Fruit fly (Drosophila melanogaster) whole organism, embryonic: ENCODE results near the gene CG6959.
A peak's percentile ranks its signal among the peaks of the same experiment; 100 is the strongest.

Experiments
- Abd-B ChIP-seq: fragments of 200-800 bp; sonication (Bioruptor generic); optimal IDR thresholded peaks from 2 replicates; lab custom pipeline; 2018; ENCODE audit warnings: missing biosample characterization, mild to moderate bottlenecking, missing genetic modification characterization, moderate library complexity
- Ada2b ChIP-seq: fragments of 200-800 bp; sonication (Bioruptor generic); IDR thresholded peaks from 2 replicates; pipeline ENCODE4 v1.3.6; 2022; ENCODE audit warnings: missing biosample characterization, missing genetic modification characterization
- CG10321 ChIP-seq: fragments of 200-800 bp; sonication (Bioruptor generic); IDR thresholded peaks from 2 replicates; pipeline ENCODE4 v1.3.6; 2022; ENCODE audit warnings: missing biosample characterization, missing genetic modification characterization
- CG10366 ChIP-seq: fragments of 200-800 bp; sonication (Bioruptor generic); IDR thresholded peaks from 2 replicates; pipeline ENCODE4 v1.3.6; 2022; ENCODE audit warnings: missing biosample characterization, missing genetic modification characterization
- CG1233 ChIP-seq: fragments of 200-800 bp; sonication (Bioruptor generic); optimal IDR thresholded peaks from 4 replicates; lab custom pipeline; 2018; ENCODE audit warnings: missing biosample characterization, mild to moderate bottlenecking, missing genetic modification characterization
- CG12391 ChIP-seq: fragments of 200-800 bp; sonication (Bioruptor generic); optimal IDR thresholded peaks from 3 replicates; lab custom pipeline; 2018; ENCODE audit warnings: missing biosample characterization, mild to moderate bottlenecking, missing genetic modification characterization, moderate library complexity
- CG13287 ChIP-seq: fragments of 200-800 bp; sonication (Bioruptor generic); IDR thresholded peaks from 2 replicates; pipeline ENCODE4 v1.3.6; 2022; ENCODE audit warnings: missing biosample characterization, missing genetic modification characterization; ENCODE audit not compliant: partially characterized antibody
- CG13296 ChIP-seq: fragments of 200-800 bp; sonication (Bioruptor generic); optimal IDR thresholded peaks from 3 replicates; lab custom pipeline; 2018; ENCODE audit warnings: missing biosample characterization, mild to moderate bottlenecking, missing genetic modification characterization
- CG13894 ChIP-seq: fragments of 200-800 bp; sonication (Bioruptor generic); optimal IDR thresholded peaks from 3 replicates; lab custom pipeline; 2018; ENCODE audit warnings: missing biosample characterization, mild to moderate bottlenecking, missing genetic modification characterization, moderate library complexity
- CG15601 ChIP-seq: fragments of 200-800 bp; sonication (Bioruptor generic); optimal IDR thresholded peaks from 3 replicates; lab custom pipeline; 2019; ENCODE audit warnings: missing biosample characterization, mild to moderate bottlenecking, missing genetic modification characterization, moderate library complexity
- CG17361 ChIP-seq: fragments of 200-800 bp; sonication (Bioruptor generic); IDR thresholded peaks from 3 replicates; pipeline ENCODE4 v1.3.6; 2022; ENCODE audit warnings: missing biosample characterization, missing genetic modification characterization
- CG2120 ChIP-seq: fragments of 200-800 bp; sonication (Bioruptor generic); optimal IDR thresholded peaks from 3 replicates; lab custom pipeline; 2016; ENCODE audit warnings: missing biosample characterization, missing genetic modification characterization
- CG30403 ChIP-seq: fragments of 200-800 bp; sonication (Bioruptor generic); optimal IDR thresholded peaks from 3 replicates; lab custom pipeline; 2016; ENCODE audit warnings: missing biosample characterization, missing genetic modification characterization
- CG32767 ChIP-seq: fragments of 200-800 bp; sonication (Bioruptor generic); IDR thresholded peaks from 2 replicates; pipeline ENCODE4 v1.3.6; 2022; ENCODE audit warnings: missing biosample characterization, missing genetic modification characterization
- CG3838 ChIP-seq: fragments of 200-800 bp; sonication (Bioruptor generic); optimal IDR thresholded peaks from 3 replicates; lab custom pipeline; 2016; ENCODE audit warnings: missing biosample characterization, missing genetic modification characterization
- CG6791 ChIP-seq: fragments of 200-800 bp; sonication (Bioruptor generic); IDR thresholded peaks from 3 replicates; pipeline ENCODE4 v1.3.6; 2022; ENCODE audit warnings: missing biosample characterization, missing genetic modification characterization; ENCODE audit not compliant: partially characterized antibody
- CG8388 ChIP-seq: fragments of 200-800 bp; sonication (Bioruptor generic); optimal IDR thresholded peaks from 2 replicates; lab custom pipeline; 2019; ENCODE audit warnings: missing biosample characterization, mild to moderate bottlenecking, missing genetic modification characterization, moderate library complexity
- CG8478 ChIP-seq: fragments of >200 bp; optimal IDR thresholded peaks from 2 replicates; lab custom pipeline; 2018
- CG9932 ChIP-seq: fragments of 200-800 bp; sonication (Bioruptor generic); IDR thresholded peaks from 2 replicates; pipeline ENCODE4 v1.3.6; 2022; ENCODE audit warnings: missing biosample characterization, missing genetic modification characterization
- Chrac-16 ChIP-seq: fragments of 200-800 bp; sonication (Bioruptor generic); optimal IDR thresholded peaks from 3 replicates; lab custom pipeline; 2016; ENCODE audit warnings: missing biosample characterization, missing genetic modification characterization
- D ChIP-seq, 2 experiments: fragments of 200-800 bp in 1 of 2; fragments of >200 bp in 1 of 2; sonication (Bioruptor generic) in 1 of 2; optimal IDR thresholded peaks; 2 replicates in 1 of 2; 3 replicates in 1 of 2; lab custom pipeline; 2017; ENCODE audit warnings: mild to moderate bottlenecking in 1 of 2, missing biosample characterization in 1 of 2, missing genetic modification characterization in 1 of 2, missing genetic modification reagents in 1 of 2
- Dbx ChIP-seq: fragments of 200-800 bp; sonication (Bioruptor generic); IDR thresholded peaks from 3 replicates; pipeline ENCODE4 v1.3.6; 2022; ENCODE audit warnings: missing biosample characterization, missing genetic modification characterization
- Doc2 ChIP-seq: fragments of 200-800 bp; sonication (Bioruptor generic); IDR thresholded peaks from 2 replicates; pipeline ENCODE4 v1.3.6; 2022; ENCODE audit warnings: missing biosample characterization, missing genetic modification characterization
- ERR ChIP-seq: fragments of 200-800 bp; sonication (Bioruptor generic); optimal IDR thresholded peaks from 2 replicates; lab custom pipeline; 2016; ENCODE audit warnings: missing biosample characterization, missing genetic modification characterization
- Lhr ChIP-seq: fragments of 200-800 bp; sonication (Bioruptor generic); optimal IDR thresholded peaks from 3 replicates; lab custom pipeline; 2017; ENCODE audit warnings: mild to moderate bottlenecking, missing biosample characterization, missing genetic modification reagents, missing genetic modification characterization
- Lim3 ChIP-seq: fragments of 200-800 bp; sonication (Bioruptor generic); IDR thresholded peaks from 2 replicates; pipeline ENCODE4 v1.3.6; 2022; ENCODE audit warnings: missing biosample characterization, missing genetic modification characterization
- MBD-R2 ChIP-seq: fragments of 200-800 bp; sonication (Bioruptor generic); IDR thresholded peaks from 2 replicates; pipeline ENCODE4 v1.3.6; 2022; ENCODE audit warnings: missing biosample characterization, missing genetic modification characterization
- NK7.1 ChIP-seq: fragments of 200-800 bp; sonication (Bioruptor generic); optimal IDR thresholded peaks from 3 replicates; lab custom pipeline; 2016; ENCODE audit warnings: missing biosample characterization, missing genetic modification characterization
- Nf-YA ChIP-seq: fragments of 200-800 bp; sonication (Bioruptor generic); IDR thresholded peaks from 2 replicates; pipeline ENCODE4 v1.3.6; 2022; ENCODE audit warnings: missing biosample characterization, missing genetic modification characterization
- NfI ChIP-seq: fragments of 200-800 bp; sonication (Bioruptor generic); optimal IDR thresholded peaks from 3 replicates; lab custom pipeline; 2018; ENCODE audit warnings: missing biosample characterization, mild to moderate bottlenecking, missing genetic modification characterization, moderate library complexity
- Six4 ChIP-seq: fragments of 200-800 bp; sonication (Bioruptor generic); optimal IDR thresholded peaks from 2 replicates; lab custom pipeline; 2016; ENCODE audit warnings: missing biosample characterization, missing genetic modification characterization
- Usf ChIP-seq: fragments of 200-800 bp; sonication (Bioruptor generic); optimal IDR thresholded peaks from 2 replicates; lab custom pipeline; 2017; ENCODE audit warnings: missing genotype, missing biosample characterization, missing genetic modification characterization
- ap ChIP-seq: fragments of 200-800 bp; sonication (Bioruptor generic); IDR thresholded peaks from 2 replicates; pipeline ENCODE4 v1.3.6; 2022; ENCODE audit warnings: missing biosample characterization, missing genetic modification characterization
- chif ChIP-seq, 2 experiments: fragments of 200-800 bp; sonication (Bioruptor generic); optimal IDR thresholded peaks; 3 replicates each; lab custom pipeline; 2016; ENCODE audit warnings: missing biosample characterization in 2 of 2, missing genetic modification characterization in 2 of 2
- corto ChIP-seq: fragments of 200-800 bp; sonication (Bioruptor generic); optimal IDR thresholded peaks from 2 replicates; lab custom pipeline; 2016; ENCODE audit warnings: missing biosample characterization, mild to moderate bottlenecking, missing genetic modification characterization, moderate library complexity
- dan ChIP-seq: fragments of 200-800 bp; sonication (Bioruptor generic); IDR thresholded peaks from 2 replicates; pipeline ENCODE4 v1.3.6; 2022; ENCODE audit warnings: missing biosample characterization, missing genetic modification characterization
- dmrt11E ChIP-seq: fragments of 200-800 bp; sonication (Bioruptor generic); optimal IDR thresholded peaks from 3 replicates; lab custom pipeline; 2018; ENCODE audit warnings: missing biosample characterization, mild to moderate bottlenecking, missing genetic modification characterization, moderate library complexity
- eve ChIP-seq, 2 experiments: fragments of >200 bp; optimal IDR thresholded peaks; 2 replicates each; lab custom pipeline; 2017; ENCODE audit warnings: missing biosample characterization in 2 of 2, missing genetic modification characterization in 2 of 2
- ewg ChIP-seq: fragments of 200-800 bp; sonication (Bioruptor generic); optimal IDR thresholded peaks from 3 replicates; lab custom pipeline; 2017; ENCODE audit warnings: mild to moderate bottlenecking, missing biosample characterization, missing genetic modification reagents, missing genetic modification characterization
- exex ChIP-seq: fragments of 200-800 bp; sonication (Bioruptor generic); optimal IDR thresholded peaks from 4 replicates; lab custom pipeline; 2018; ENCODE audit warnings: missing biosample characterization, mild to moderate bottlenecking, missing genetic modification characterization, moderate library complexity
- gro ChIP-seq: fragments of 200-800 bp; sonication (Bioruptor generic); optimal IDR thresholded peaks from 2 replicates; lab custom pipeline; 2016; ENCODE audit warnings: missing biosample characterization, missing genetic modification characterization
- gsb-n ChIP-seq: fragments of 200-800 bp; sonication (Bioruptor generic); optimal IDR thresholded peaks from 3 replicates; lab custom pipeline; 2018; ENCODE audit warnings: missing biosample characterization, mild to moderate bottlenecking, missing genetic modification characterization
- kni ChIP-seq: fragments of 200-800 bp; sonication (Bioruptor generic); optimal IDR thresholded peaks from 3 replicates; lab custom pipeline; 2017; ENCODE audit warnings: mild to moderate bottlenecking, missing biosample characterization, missing genetic modification reagents, missing genetic modification characterization
- mld ChIP-seq: fragments of 200-800 bp; sonication (Bioruptor generic); IDR thresholded peaks from 3 replicates; pipeline ENCODE4 v1.3.6; 2022; ENCODE audit warnings: missing biosample characterization, missing genetic modification characterization; ENCODE audit not compliant: partially characterized antibody
- nom ChIP-seq: fragments of 200-800 bp; sonication (Bioruptor generic); optimal IDR thresholded peaks from 2 replicates; lab custom pipeline; 2017; ENCODE audit warnings: missing biosample characterization, missing genetic modification characterization, mild to moderate bottlenecking, moderate library complexity, missing genetic modification reagents
- sim ChIP-seq: fragments of 200-800 bp; sonication (Bioruptor generic); IDR thresholded peaks from 2 replicates; pipeline ENCODE4 v1.3.6; 2022; ENCODE audit warnings: missing biosample characterization, missing genetic modification characterization
- slp2 ChIP-seq: fragments of 200-800 bp; sonication (Bioruptor generic); optimal IDR thresholded peaks from 2 replicates; lab custom pipeline; 2016; ENCODE audit warnings: missing biosample characterization, missing genetic modification characterization
- sqz ChIP-seq: fragments of 200-800 bp; sonication (Bioruptor generic); optimal IDR thresholded peaks from 3 replicates; lab custom pipeline; 2018; ENCODE audit warnings: missing biosample characterization, mild to moderate bottlenecking, missing genetic modification characterization
- trem ChIP-seq: fragments of 200-800 bp; optimal IDR thresholded peaks from 3 replicates; lab custom pipeline; 2019; ENCODE audit warnings: missing biosample characterization, mild to moderate bottlenecking, missing genetic modification characterization, moderate library complexity
- z ChIP-seq: fragments of 200-800 bp; sonication (Bioruptor generic); IDR thresholded peaks from 3 replicates; pipeline ENCODE4 v1.3.6; 2022; ENCODE audit warnings: missing biosample characterization, missing genetic modification characterization

CG6959 gene

DNA sequence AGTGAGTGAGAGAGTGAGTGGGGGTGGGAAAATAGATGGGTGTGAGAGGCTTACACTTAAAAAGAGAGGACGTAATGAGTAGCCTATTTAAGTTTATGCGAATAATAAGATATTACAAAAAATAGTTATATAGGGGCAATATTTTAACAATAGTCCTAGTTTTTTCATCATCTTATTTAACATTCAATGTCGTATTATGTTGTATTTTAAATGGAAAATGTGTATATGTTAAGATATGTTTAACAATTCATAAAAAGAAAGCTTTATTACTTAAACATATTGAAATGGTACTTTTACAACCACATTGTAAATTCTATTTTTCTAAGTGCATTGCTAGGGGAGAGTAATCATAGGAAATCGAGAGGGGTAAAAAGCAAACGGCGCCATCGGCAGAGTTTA is 95.3 kb downstream of the CG6959 start (continued):
- TF ChIP-seq Usf (GFP tag; lab: Kevin White, UChicago) (no peak), CG9932 (GFP tag; lab: Robert Waterston, UW) (peak; percentile 38; the same call in 1 of the 2 replicates), CG12391 (tag; lab: Kevin White, UChicago) (peak; percentile 89), CG32767 (GFP tag; lab: Robert Waterston, UW) (peak; percentile 48; the same call in 1 of the 2 replicates), CG30403 (GFP tag; lab: Kevin White, UChicago) (peak; percentile 79), CG8388 (GFP tag; lab: Kevin White, UChicago) (peak; percentile 74), CG10321 (GFP tag; lab: Robert Waterston, UW) (no peak), kni (no peak), mld (GFP tag; lab: Robert Waterston, UW) (no peak), CG13287 (GFP tag; lab: Robert Waterston, UW) (no peak), gro (GFP tag; lab: Kevin White, UChicago) (no peak), Lim3 (GFP tag; lab: Robert Waterston, UW) (no peak), exex (tag; lab: Kevin White, UChicago) (peak; percentile 42), Abd-B (GFP tag; lab: Kevin White, UChicago) (peak; percentile 54), CG3838 (GFP tag; lab: Kevin White, UChicago) (no peak), Doc2 (GFP tag; lab: Robert Waterston, UW) (no peak), trem (tag; lab: Kevin White, UChicago) (peak; percentile 65), eve (GFP tag; optimal IDR thresholded peaks at IDR 0.05; lab: Kevin White, UChicago) (no peak), NK7.1 (no peak), sim (GFP tag; lab: Robert Waterston, UW) (no peak), sqz (GFP tag; lab: Kevin White, UChicago) (peak; percentile 60), CG1233 (GFP tag; lab: Kevin White, UChicago) (peak; percentile 72), CG17361 (peak; percentile 84), D (optimal IDR thresholded peaks at IDR 0.05; lab: Kevin White, UChicago) (no peak), D (GFP tag; optimal IDR thresholded peaks at IDR 0.05; lab: Kevin White, UChicago) (peak; percentile 74), chif (GFP tag; optimal IDR thresholded peaks at IDR 0.05; lab: Kevin White, UChicago) (peak in 1 of 2 experiments; percentile 55), dan (no peak; the same call in 1 of the 2 replicates), NfI (GFP tag; lab: Kevin White, UChicago) (peak; percentile 41), dmrt11E (peak; percentile 88), Nf-YA (no peak), CG13296 (peak; percentile 78), gsb-n (tag; lab: Kevin White, UChicago) (peak; percentile 77), corto (GFP tag; lab: Kevin White, UChicago) (no peak)

DNA sequence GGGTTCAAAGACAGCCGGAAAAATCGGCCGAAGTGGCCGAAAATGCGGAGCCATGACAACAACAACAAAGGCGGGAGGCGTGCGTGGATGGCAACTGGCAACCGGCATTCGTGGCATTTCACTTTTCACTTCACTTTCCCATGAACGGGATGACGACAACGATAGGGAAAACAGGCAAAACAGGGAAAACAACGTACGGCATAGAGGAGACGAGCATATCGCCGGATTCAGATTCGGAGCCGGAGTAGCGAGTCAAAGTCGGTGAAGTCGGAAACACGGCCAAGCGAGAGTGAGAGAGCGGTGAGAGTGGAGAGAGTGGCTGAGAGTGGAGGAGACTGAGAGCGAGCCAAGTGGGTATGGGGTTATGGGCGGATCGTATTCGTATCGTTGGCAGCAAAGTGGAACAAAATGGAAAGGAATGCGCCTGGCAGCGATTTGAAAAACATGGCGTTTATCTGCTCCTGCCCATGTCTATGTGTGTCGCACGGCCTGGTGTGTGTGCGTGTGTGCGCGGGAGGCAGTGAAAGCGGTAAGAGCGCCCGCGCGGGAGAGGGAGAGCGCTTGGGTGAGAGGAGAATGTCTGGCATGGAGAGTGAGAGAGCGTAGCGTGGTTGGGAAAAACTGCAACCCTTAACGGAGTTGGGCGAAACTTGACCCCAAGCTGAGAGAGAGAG is 95.8 kb downstream of the CG6959 start:
- TF ChIP-seq nom (GFP tag; lab: Kevin White, UChicago): no peak
- no peak for TF ChIP-seq CG10366 (GFP tag; lab: Robert Waterston, UW)
- peak; percentile 79 for TF ChIP-seq ewg (GFP tag; lab: Kevin White, UChicago)
- TF ChIP-seq z (GFP tag; lab: Robert Waterston, UW): 0 out of 3 replicates have a peak, but pooled peaks have one; percentile 45
- peak; percentile 72 for TF ChIP-seq CG13894 (tag; lab: Kevin White, UChicago)
- no peak for TF ChIP-seq CG15601 (tag; lab: Kevin White, UChicago)
- TF ChIP-seq Ada2b (GFP tag; lab: Robert Waterston, UW): no peak
- no peak for TF ChIP-seq Six4 (GFP tag; lab: Kevin White, UChicago)
- TF ChIP-seq CG2120 (GFP tag; lab: Kevin White, UChicago): no peak
- TF ChIP-seq ERR (GFP tag; lab: Kevin White, UChicago): no peak
- no peak for TF ChIP-seq MBD-R2
- TF ChIP-seq CG6791 (GFP tag; lab: Robert Waterston, UW): no peak
- no peak for TF ChIP-seq Chrac-16 (GFP tag; lab: Kevin White, UChicago)
- no peak for TF ChIP-seq slp2 (GFP tag; lab: Kevin White, UChicago)
- no peak for TF ChIP-seq ap (GFP tag; lab: Robert Waterston, UW)
- no peak for TF ChIP-seq eve (GFP tag; optimal IDR thresholded peaks at IDR 0.05; lab: Kevin White, UChicago)
- peak; percentile 73 for TF ChIP-seq CG8478 (lab: Kevin White, UChicago)
- TF ChIP-seq Lhr (GFP tag; lab: Kevin White, UChicago): no peak
- no peak for TF ChIP-seq Dbx (GFP tag; lab: Robert Waterston, UW)
